Worm (Caenorhabditis elegans) whole organism, early embryonic: Measurements from ENCODE around the gene bpl-1.

Experiments used
- B0310.2 ChIP-seq: sonication (generic microtip); optimal IDR thresholded peaks from 2 replicates; lab custom pipeline; 2016; ENCODE audit warnings: mild to moderate bottlenecking, missing genetic modification characterization, missing compliant biosample characterization
- F13C5.2 ChIP-seq: sonication (generic microtip); optimal IDR thresholded peaks from 2 replicates; lab custom pipeline; 2017; ENCODE audit warnings: mild to moderate bottlenecking, missing genetic modification characterization, inconsistent platforms, missing compliant biosample characterization
- aly-1 ChIP-seq: sonication (generic microtip); optimal IDR thresholded peaks from 2 replicates; lab custom pipeline; 2016; ENCODE audit warnings: missing genetic modification characterization, missing compliant biosample characterization
- ama-1 ChIP-seq: fragments of 150-350 bp; optimal IDR thresholded peaks from 2 replicates; lab custom pipeline; 2014
- ceh-36 ChIP-seq: sonication (generic microtip); optimal IDR thresholded peaks from 2 replicates; lab custom pipeline; 2016; ENCODE audit warnings: missing genetic modification characterization, inconsistent platforms, missing compliant biosample characterization
- ets-7 ChIP-seq: sonication (generic microtip); optimal IDR thresholded peaks from 2 replicates; lab custom pipeline; 2016; ENCODE audit warnings: missing genotype, missing genetic modification characterization, missing compliant biosample characterization
- flt-1 ChIP-seq: fragments of 200-800 bp; sonication (Bioruptor generic); IDR thresholded peaks from 2 replicates; pipeline ENCODE4 v1.3.6; 2022; ENCODE audit warnings: missing genetic modification characterization, missing compliant biosample characterization
- pes-1 ChIP-seq: fragments of 200-800 bp; sonication (Bioruptor generic); IDR thresholded peaks from 2 replicates; pipeline ENCODE4 v1.3.6; 2022; ENCODE audit warnings: missing genetic modification reagents, missing genetic modification characterization, missing compliant biosample characterization
- scrt-1 ChIP-seq: fragments of 200-800 bp; sonication (Bioruptor generic); IDR thresholded peaks from 2 replicates; pipeline ENCODE4 v1.3.6; 2022; ENCODE audit warnings: missing genetic modification characterization, missing compliant biosample characterization
- tbx-11 ChIP-seq: fragments of 200-800 bp; sonication (Bioruptor generic); IDR thresholded peaks from 2 replicates; pipeline ENCODE4 v1.3.6; 2022; ENCODE audit warnings: missing genetic modification characterization, missing compliant biosample characterization
- tra-4 ChIP-seq: sonication (generic microtip); optimal IDR thresholded peaks from 2 replicates; lab custom pipeline; 2017; ENCODE audit warnings: missing genetic modification characterization, missing compliant biosample characterization

DNA sequence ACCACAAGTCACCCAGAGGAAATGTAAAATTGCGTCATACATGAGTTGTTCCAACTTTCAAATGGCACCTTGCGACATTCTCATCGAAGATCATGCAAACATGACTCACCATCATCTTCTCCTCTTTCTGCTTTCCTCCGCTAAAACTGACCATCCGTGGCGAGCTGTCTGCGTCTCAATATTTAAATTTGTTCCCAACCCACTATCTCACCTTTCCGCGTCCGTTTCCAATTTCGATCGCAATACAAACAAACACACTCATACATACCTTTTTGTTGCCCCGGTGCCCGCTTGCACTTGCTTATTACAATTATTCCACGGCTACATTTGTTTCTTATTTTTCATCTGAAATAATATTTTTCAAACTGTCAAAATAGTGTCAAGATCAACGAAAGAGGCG is 13.3 kb upstream of the bpl-1 start, which contains the start of gene nmgp-1:
- no peak for TF ChIP-seq ama-1 (lab: Kevin White, UChicago)
- no peak for TF ChIP-seq aly-1
- TF ChIP-seq tbx-11 (GFP tag; lab: Robert Waterston, UW): no peak
- TF ChIP-seq tra-4 (tag; lab: Kevin White, UChicago): no peak
- TF ChIP-seq F13C5.2 (tag; lab: Kevin White, UChicago): no peak
- TF ChIP-seq pes-1 (GFP tag; lab: Robert Waterston, UW): no peak
- no peak for TF ChIP-seq B0310.2 (tag; lab: Kevin White, UChicago)
- no peak for TF ChIP-seq ets-7 (tag; lab: Kevin White, UChicago)
- TF ChIP-seq scrt-1 (GFP tag; lab: Robert Waterston, UW): no peak
- TF ChIP-seq flt-1 (GFP tag; lab: Robert Waterston, UW): no peak
- TF ChIP-seq ceh-36 (tag; lab: Kevin White, UChicago): no peak
